Worm (Caenorhabditis elegans) whole organism, L4 larva: ENCODE measurements around the gene F09G8.10.

Experiments used
- ceh-20 ChIP-seq: fragments of 200-800 bp; sonication (Bioruptor generic); IDR thresholded peaks from 2 replicates; pipeline ENCODE4 v1.3.6; 2022; ENCODE audit warnings: missing genetic modification reagents, missing genetic modification characterization, missing compliant biosample characterization
- fkh-10 ChIP-seq: fragments of 150-350 bp; optimal IDR thresholded peaks from 2 replicates; lab custom pipeline; 2014; ENCODE audit warnings: missing biosample characterization, missing genetic modification reagents, missing genetic modification characterization

- no peak for TF ChIP-seq fkh-10 (GFP tag; lab: Kevin White, UChicago)
- TF ChIP-seq ceh-20 (GFP tag; lab: Robert Waterston, UW) = no peak
Measured at ce11 chrIII:8249381-8249780, 22.6 kb downstream of the F09G8.10 start, which contains the start of the genes C02F5.10 and C02F5.2.
